Worm (Caenorhabditis elegans) whole organism, L2 larva: ENCODE results near the gene F58D12.3.
"Not testable (repeated sequence)": the region's sequence is repeated elsewhere in the genome, so short reads cannot be mapped to it uniquely, and the experiment has no call there.

Experiments
- C34F6.9 ChIP-seq: fragments of 150-350 bp; optimal IDR thresholded peaks from 2 replicates; lab custom pipeline; 2014; ENCODE audit warnings: missing biosample characterization, missing genetic modification characterization
- F13H6.1 ChIP-seq: sonication (generic microtip); optimal IDR thresholded peaks from 2 replicates; lab custom pipeline; 2016; ENCODE audit warnings: missing genetic modification characterization, missing compliant biosample characterization
- R02D3.7 ChIP-seq: fragments of 150-350 bp; optimal IDR thresholded peaks from 2 replicates; lab custom pipeline; 2014; ENCODE audit warnings: missing biosample characterization, missing genetic modification characterization
- Y55F3AM.14 ChIP-seq: fragments of 200-800 bp; sonication (Bioruptor generic); optimal IDR thresholded peaks from 2 replicates; lab custom pipeline; 2018; ENCODE audit warnings: mild to moderate bottlenecking, missing genetic modification characterization, missing compliant biosample characterization
- ZK546.5 ChIP-seq: sonication (generic microtip); optimal IDR thresholded peaks from 2 replicates; lab custom pipeline; 2017; ENCODE audit warnings: missing biosample characterization, missing genetic modification characterization
- ama-1 ChIP-seq: fragments of 150-350 bp; optimal IDR thresholded peaks from 2 replicates; lab custom pipeline; 2018; ENCODE audit warnings: inconsistent platforms
- blmp-1 ChIP-seq: sonication (generic microtip); optimal IDR thresholded peaks from 2 replicates; lab custom pipeline; 2017; ENCODE audit warnings: missing genetic modification characterization, mild to moderate bottlenecking, missing compliant biosample characterization, antibody characterized with exemption, moderate library complexity; ENCODE audit not compliant: insufficient read depth
- ceh-16 ChIP-seq: fragments of 150-350 bp; optimal IDR thresholded peaks from 2 replicates; lab custom pipeline; 2014; ENCODE audit warnings: missing biosample characterization, missing genetic modification characterization
- ceh-82 ChIP-seq: fragments of 150-350 bp; optimal IDR thresholded peaks from 2 replicates; lab custom pipeline; 2014; ENCODE audit warnings: missing biosample characterization, missing genetic modification characterization
- crh-2 ChIP-seq: sonication (generic microtip); optimal IDR thresholded peaks from 2 replicates; lab custom pipeline; 2017; ENCODE audit warnings: missing biosample characterization, missing genetic modification characterization
- dmd-4 ChIP-seq: sonication (generic microtip); optimal IDR thresholded peaks from 2 replicates; lab custom pipeline; 2017; ENCODE audit warnings: missing biosample characterization, missing genetic modification characterization
- egl-27 ChIP-seq: sonication (generic microtip); optimal IDR thresholded peaks from 3 replicates; lab custom pipeline; 2017; ENCODE audit warnings: missing biosample characterization, missing genetic modification reagents, missing genetic modification characterization
- fos-1 ChIP-seq: fragments of 150-350 bp; optimal IDR thresholded peaks from 2 replicates; lab custom pipeline; 2014; ENCODE audit warnings: missing biosample characterization, missing genetic modification characterization
- gmeb-1 ChIP-seq: fragments of 150-350 bp; optimal IDR thresholded peaks from 2 replicates; lab custom pipeline; 2014; ENCODE audit warnings: missing biosample characterization, missing genetic modification characterization
- lin-11 ChIP-seq: fragments of 150-350 bp; sonication (generic microtip); optimal IDR thresholded peaks from 2 replicates; lab custom pipeline; 2014; ENCODE audit warnings: missing biosample characterization, missing genetic modification characterization, inconsistent platforms, mixed read lengths
- lin-13 ChIP-seq: fragments of 150-350 bp; optimal IDR thresholded peaks from 2 replicates; lab custom pipeline; 2014; ENCODE audit warnings: missing biosample characterization, missing genetic modification reagents, missing genetic modification characterization
- lsy-2 ChIP-seq, 2 experiments: fragments of 150-350 bp in 1 of 2; sonication (generic microtip) in 1 of 2; optimal IDR thresholded peaks; 2 replicates each; lab custom pipeline; 2014 to 2017; ENCODE audit warnings: missing biosample characterization in 2 of 2, missing genetic modification characterization in 2 of 2
- mab-5 ChIP-seq: fragments of 150-350 bp; optimal IDR thresholded peaks from 2 replicates; lab custom pipeline; 2014; ENCODE audit warnings: missing biosample characterization, missing genetic modification characterization
- mdl-1 ChIP-seq, 2 experiments: fragments of 150-350 bp in 1 of 2; sonication (generic microtip) in 1 of 2; optimal IDR thresholded peaks; 2 replicates each; lab custom pipeline; 2017; ENCODE audit warnings: missing biosample characterization in 2 of 2, missing genetic modification characterization in 2 of 2
- nhr-10 ChIP-seq: sonication (generic microtip); optimal IDR thresholded peaks from 2 replicates; lab custom pipeline; 2017; ENCODE audit warnings: missing biosample characterization, missing genetic modification characterization
- nhr-129 ChIP-seq: fragments of 150-350 bp; optimal IDR thresholded peaks from 2 replicates; lab custom pipeline; 2014; ENCODE audit warnings: missing biosample characterization, missing genetic modification characterization
- nhr-21 ChIP-seq: fragments of 150-350 bp; optimal IDR thresholded peaks from 2 replicates; lab custom pipeline; 2014; ENCODE audit warnings: missing biosample characterization, missing genetic modification characterization
- nhr-237 ChIP-seq: fragments of 150-350 bp; optimal IDR thresholded peaks from 2 replicates; lab custom pipeline; 2014; ENCODE audit warnings: missing biosample characterization, missing genetic modification characterization
- nhr-25 ChIP-seq: fragments of 150-350 bp; sonication (generic microtip); optimal IDR thresholded peaks from 3 replicates; lab custom pipeline; 2014; ENCODE audit warnings: missing biosample characterization, missing genetic modification characterization
- nhr-77 ChIP-seq: fragments of 150-350 bp; optimal IDR thresholded peaks from 2 replicates; lab custom pipeline; 2014; ENCODE audit warnings: missing biosample characterization, missing genetic modification characterization
- sem-4 ChIP-seq: fragments of 150-350 bp; optimal IDR thresholded peaks from 2 replicates; lab custom pipeline; 2014; ENCODE audit warnings: missing biosample characterization, missing genetic modification reagents, missing genetic modification characterization
- skn-1 ChIP-seq: sonication (generic microtip); optimal IDR thresholded peaks from 2 replicates; lab custom pipeline; 2017; ENCODE audit warnings: missing biosample characterization, missing genetic modification characterization
- sma-3 ChIP-seq: sonication (generic microtip); optimal IDR thresholded peaks from 2 replicates; lab custom pipeline; 2016; ENCODE audit warnings: missing genetic modification reagents, missing genetic modification characterization, missing compliant biosample characterization
- sma-9 ChIP-seq, 2 experiments: fragments of 150-350 bp in 1 of 2; sonication (generic microtip) in 1 of 2; optimal IDR thresholded peaks; 2 replicates each; lab custom pipeline; 2014 to 2016; ENCODE audit warnings: missing genetic modification characterization in 2 of 2, mild to moderate bottlenecking in 1 of 2, missing biosample characterization in 1 of 2, missing compliant biosample characterization in 1 of 2, missing genetic modification reagents in 1 of 2, moderate library complexity in 1 of 2
- snpc-4 ChIP-seq: fragments of 150-350 bp; optimal IDR thresholded peaks from 2 replicates; lab custom pipeline; 2014; ENCODE audit warnings: missing biosample characterization, missing genetic modification characterization
- unc-39 ChIP-seq: fragments of 150-350 bp; optimal IDR thresholded peaks from 2 replicates; lab custom pipeline; 2014; ENCODE audit warnings: missing biosample characterization, missing genetic modification characterization
- unc-55 ChIP-seq: fragments of 150-350 bp; sonication (generic microtip); optimal IDR thresholded peaks from 3 replicates; lab custom pipeline; 2014; ENCODE audit warnings: missing biosample characterization, missing genetic modification reagents, missing genetic modification characterization
- unc-62 ChIP-seq: fragments of 150-350 bp; optimal IDR thresholded peaks from 2 replicates; lab custom pipeline; 2014; ENCODE audit warnings: missing biosample characterization, missing genetic modification reagents, missing genetic modification characterization
- zag-1 ChIP-seq: fragments of 150-350 bp; optimal IDR thresholded peaks from 2 replicates; lab custom pipeline; 2014; ENCODE audit warnings: missing biosample characterization, missing genetic modification characterization
- ztf-11 ChIP-seq: sonication (generic microtip); optimal IDR thresholded peaks from 2 replicates; lab custom pipeline; 2017; ENCODE audit warnings: missing biosample characterization, missing genetic modification characterization
- ztf-4 ChIP-seq: fragments of 150-350 bp; optimal IDR thresholded peaks from 2 replicates; lab custom pipeline; 2014; ENCODE audit warnings: missing biosample characterization, missing genetic modification characterization

Gene F58D12.3

ce11 chrV:14038328-14039084 lies 19.1 kb upstream of the F58D12.3 start, which contains the start of gene vps-39:
Gene vps-39 (minus strand): TSS chrV:14038378.
- TF ChIP-seq lsy-2 (tag; optimal IDR thresholded peaks at IDR 0.05; lab: Kevin White, UChicago) (peak in 1 of 2 experiments; percentile 35), lin-13 (peak; percentile 4), sma-9 (GFP tag; optimal IDR thresholded peaks at IDR 0.05; lab: Kevin White, UChicago) (peak; percentile 28), F13H6.1 (tag; lab: Kevin White, UChicago) (peak; percentile 58), gmeb-1 (tag; lab: Kevin White, UChicago) (peak; percentile 8), unc-55 (GFP tag; lab: Kevin White, UChicago) (peak; percentile 25), sma-3 (peak; percentile 28), nhr-129 (tag; lab: Kevin White, UChicago) (peak; percentile 5)
- TF ChIP-seq sma-9 (tag; optimal IDR thresholded peaks at IDR 0.05; lab: Kevin White, UChicago) = not testable (repeated sequence)
- TF ChIP-seq, all 48 proteins: peak for 8; not testable (repeated sequence) for 40

- not testable (repeated sequence) for TF ChIP-seq sma-3; unc-39 (tag; lab: Kevin White, UChicago); ceh-16 (tag; lab: Kevin White, UChicago)
- TF ChIP-seq, all 48 proteins: peak for 0; not testable (repeated sequence) for 48
Measured at ce11 chrV:14049274-14049673, 8.4 kb upstream of the F58D12.3 start, which contains the start of gene F58D12.1. Gene F58D12.1 (plus strand): TSS chrV:14049574.

- TF ChIP-seq nhr-10 (tag; lab: Kevin White, UChicago) (peak; percentile 39), ceh-82 (tag; lab: Kevin White, UChicago) (peak; percentile 67), sma-9 (GFP tag; optimal IDR thresholded peaks at IDR 0.05; lab: Kevin White, UChicago) (peak; percentile 99), nhr-129 (tag; lab: Kevin White, UChicago) (peak; percentile 68), sma-3 (peak; percentile 98), mab-5 (peak; percentile 67), R02D3.7 (tag; lab: Kevin White, UChicago) (peak; percentile 48), fos-1 (peak; percentile 83), C34F6.9 (peak; percentile 91), nhr-21 (peak; percentile 97), gmeb-1 (tag; lab: Kevin White, UChicago) (peak; percentile 88), mdl-1 (tag; optimal IDR thresholded peaks at IDR 0.05; lab: Kevin White, UChicago) (peak; percentile 58 to 68), zag-1 (peak; percentile 69), ZK546.5 (tag; lab: Kevin White, UChicago) (peak; percentile 35), ztf-4 (peak; percentile 84), blmp-1 (tag; lab: Kevin White, UChicago) (peak; percentile 80), ceh-16 (tag; lab: Kevin White, UChicago) (peak; percentile 89), lsy-2 (tag; optimal IDR thresholded peaks at IDR 0.05; lab: Kevin White, UChicago) (peak; percentile 82 to 93), lin-11 (tag; lab: Kevin White, UChicago) (peak; percentile 94), nhr-237 (peak; percentile 33), egl-27 (peak; percentile 76), dmd-4 (tag; lab: Kevin White, UChicago) (peak; percentile 60), nhr-25 (peak; percentile 90), F13H6.1 (tag; lab: Kevin White, UChicago) (peak; percentile 96), unc-55 (GFP tag; lab: Kevin White, UChicago) (peak; percentile 78), nhr-77 (tag; lab: Kevin White, UChicago) (peak; percentile 7), crh-2 (tag; lab: Kevin White, UChicago) (peak; percentile 93), unc-62 (GFP tag; lab: Kevin White, UChicago) (peak; percentile 55), lin-13 (peak; percentile 87), snpc-4 (tag; lab: Kevin White, UChicago) (peak; percentile 68), skn-1 (peak; percentile 13), Y55F3AM.14 (GFP tag; lab: Kevin White, UChicago) (peak; percentile 86), sem-4 (tag; lab: Kevin White, UChicago) (peak; percentile 93)
- not testable (repeated sequence) for TF ChIP-seq sma-9 (tag; optimal IDR thresholded peaks at IDR 0.05; lab: Kevin White, UChicago)
- TF ChIP-seq, all 48 proteins: peak for 33; not testable (repeated sequence) for 15
Measured at ce11 chrV:14055097-14055496, 2.5 kb upstream of the F58D12.3 start.

ce11 chrV:14063980-14064379 lies 6.3 kb downstream of the F58D12.3 start:
- TF ChIP-seq blmp-1 (tag; lab: Kevin White, UChicago) = no peak
- no peak for TF ChIP-seq mdl-1 (tag; optimal IDR thresholded peaks at IDR 0.05; lab: Kevin White, UChicago)
- no peak for TF ChIP-seq ceh-82 (tag; lab: Kevin White, UChicago)
- no peak for TF ChIP-seq ama-1
- TF ChIP-seq nhr-77 (tag; lab: Kevin White, UChicago) = no peak
- TF ChIP-seq crh-2 (tag; lab: Kevin White, UChicago) = no peak
- TF ChIP-seq nhr-21 = no peak
- no peak for TF ChIP-seq fos-1
- no peak for TF ChIP-seq mab-5
- no peak for TF ChIP-seq sma-9 (GFP tag; optimal IDR thresholded peaks at IDR 0.05; lab: Kevin White, UChicago)
- no peak for TF ChIP-seq sma-9 (tag; optimal IDR thresholded peaks at IDR 0.05; lab: Kevin White, UChicago)
- no peak for TF ChIP-seq zag-1
- TF ChIP-seq ZK546.5 (tag; lab: Kevin White, UChicago) = no peak
- TF ChIP-seq unc-55 (GFP tag; lab: Kevin White, UChicago) = no peak
- no peak for TF ChIP-seq sem-4 (tag; lab: Kevin White, UChicago)
- no peak for TF ChIP-seq ztf-11 (tag; lab: Kevin White, UChicago)
- TF ChIP-seq lsy-2 (tag; optimal IDR thresholded peaks at IDR 0.05; lab: Kevin White, UChicago) = no peak
